Fruit fly (Drosophila melanogaster) Kc167 (cell line): ENCODE data around the gene CG5149.

Source experiments
- Myc ChIP-seq: fragments of >200 bp; optimal IDR thresholded peaks from 2 replicates; lab custom pipeline; 2017; ENCODE audit warnings: missing external identifiers
- Sin3A ChIP-seq: fragments of >200 bp; optimal IDR thresholded peaks from 2 replicates; lab custom pipeline; 2018; ENCODE audit warnings: missing external identifiers
- h ChIP-seq: fragments of >200 bp; optimal IDR thresholded peaks from 3 replicates; lab custom pipeline; 2018; ENCODE audit warnings: missing external identifiers
- psq ChIP-seq: fragments of >200 bp; optimal IDR thresholded peaks from 2 replicates; lab custom pipeline; 2017; ENCODE audit warnings: missing external identifiers
- ttk ChIP-seq: sonication (Bioruptor generic); optimal IDR thresholded peaks from 2 replicates; lab custom pipeline; 2017; ENCODE audit warnings: missing external identifiers

DNA sequence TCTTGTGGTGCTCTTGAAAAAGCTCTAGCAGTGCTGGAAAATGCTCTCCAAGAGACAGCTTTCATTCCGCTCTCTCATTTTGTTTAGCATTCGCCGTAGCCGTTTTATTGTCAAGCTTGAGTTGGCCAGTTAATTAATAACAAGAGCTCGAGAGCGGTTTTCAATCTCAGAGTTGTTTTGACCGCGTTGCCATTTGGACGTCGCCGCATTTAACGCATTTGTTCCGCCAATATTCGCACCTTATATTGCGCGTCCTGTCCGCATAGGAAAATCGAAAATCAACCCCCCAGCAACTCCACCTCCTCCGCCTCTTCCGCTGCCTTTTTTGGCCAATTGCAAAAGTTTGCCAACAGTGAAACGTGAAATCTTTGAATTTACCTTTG lies 49.3 kb upstream of the CG5149 start, which contains the start of gene CG5973:
- no peak for TF ChIP-seq psq (lab: Kevin White, UChicago)
- no peak for TF ChIP-seq h (lab: Kevin White, UChicago)
- TF ChIP-seq Sin3A (lab: Kevin White, UChicago): no peak
- no peak for TF ChIP-seq ttk (lab: Kevin White, UChicago)
- TF ChIP-seq Myc (lab: Kevin White, UChicago): no peak
